Worm (Caenorhabditis elegans) whole organism, L1 larva: Measurements from ENCODE around the gene M01F1.9.

Experiments
- C04F5.9 ChIP-seq: sonication (generic microtip); optimal IDR thresholded peaks from 2 replicates; lab custom pipeline; 2016; ENCODE audit warnings: missing genetic modification characterization, missing compliant biosample characterization
- C34B4.2 ChIP-seq: sonication (generic microtip); optimal IDR thresholded peaks from 2 replicates; lab custom pipeline; 2017; ENCODE audit warnings: mild to moderate bottlenecking, missing genetic modification characterization, missing compliant biosample characterization
- F16B12.6 ChIP-seq: fragments of 150-350 bp; optimal IDR thresholded peaks from 2 replicates; lab custom pipeline; 2014; ENCODE audit warnings: missing biosample characterization, missing genetic modification characterization
- aha-1 ChIP-seq: fragments of 150-350 bp; optimal IDR thresholded peaks from 2 replicates; lab custom pipeline; 2014; ENCODE audit warnings: missing biosample characterization, missing genetic modification characterization
- alr-1 ChIP-seq: fragments of 200-800 bp; sonication (Bioruptor generic); optimal IDR thresholded peaks from 2 replicates; lab custom pipeline; 2018; ENCODE audit warnings: borderline replicate concordance, mild to moderate bottlenecking, missing genetic modification characterization, missing compliant biosample characterization
- ceh-82 ChIP-seq, 3 experiments: fragments of 150-350 bp in 1 of 3; sonication (generic microtip) in 2 of 3; optimal IDR thresholded peaks; 2 replicates each; lab custom pipeline; 2014 to 2017; ENCODE audit warnings: missing biosample characterization in 3 of 3, missing genetic modification characterization in 3 of 3
- ceh-90 ChIP-seq: sonication (generic microtip); optimal IDR thresholded peaks from 2 replicates; lab custom pipeline; 2016; ENCODE audit warnings: missing genetic modification characterization, missing compliant biosample characterization
- ces-1 ChIP-seq: fragments of 150-350 bp; optimal IDR thresholded peaks from 2 replicates; lab custom pipeline; 2014; ENCODE audit warnings: missing biosample characterization, missing genetic modification reagents, missing genetic modification characterization
- dpl-1 ChIP-seq, 3 experiments: fragments of 150-350 bp in 2 of 3; sonication (generic microtip) in 1 of 3; optimal IDR thresholded peaks; 2 replicates each; lab custom pipeline; 2014 to 2017; ENCODE audit warnings: missing biosample characterization in 3 of 3, missing genetic modification characterization in 3 of 3, missing genetic modification reagents in 3 of 3
- efl-1 ChIP-seq, 4 experiments: fragments of 150-350 bp; optimal IDR thresholded peaks in 3 of 4; peaks in 1 of 4; 1 replicate in 1 of 4; 2 replicates in 3 of 4; lab custom pipeline; 2014; ENCODE audit warnings: missing biosample characterization in 2 of 4, missing genetic modification characterization in 2 of 4, missing genetic modification reagents in 2 of 4
- efl-3 ChIP-seq: fragments of 200-800 bp; sonication (Bioruptor generic); optimal IDR thresholded peaks from 2 replicates; lab custom pipeline; 2018; ENCODE audit warnings: mild to moderate bottlenecking, missing genetic modification characterization, missing compliant biosample characterization
- egl-13 ChIP-seq: sonication (generic microtip); optimal IDR thresholded peaks from 2 replicates; lab custom pipeline; 2016; ENCODE audit warnings: missing genotype, missing genetic modification reagents, missing genetic modification characterization, missing compliant biosample characterization
- elt-2 ChIP-seq: sonication (generic microtip); optimal IDR thresholded peaks from 2 replicates; lab custom pipeline; 2016; ENCODE audit warnings: missing genetic modification characterization, mild to moderate bottlenecking, inconsistent platforms, missing compliant biosample characterization, missing genetic modification reagents
- fkh-10 ChIP-seq: sonication (generic microtip); optimal IDR thresholded peaks from 2 replicates; lab custom pipeline; 2017; ENCODE audit warnings: missing biosample characterization, missing genetic modification reagents, missing genetic modification characterization
- fkh-4 ChIP-seq: sonication (generic microtip); optimal IDR thresholded peaks from 2 replicates; lab custom pipeline; 2016; ENCODE audit warnings: missing compliant biosample characterization, missing genetic modification characterization, borderline replicate concordance
- fkh-8 ChIP-seq: sonication (generic microtip); optimal IDR thresholded peaks from 2 replicates; lab custom pipeline; 2016; ENCODE audit warnings: mild to moderate bottlenecking, missing genetic modification characterization, missing compliant biosample characterization
- fos-1 ChIP-seq: fragments of 150-350 bp; optimal IDR thresholded peaks from 2 replicates; lab custom pipeline; 2014; ENCODE audit warnings: missing biosample characterization, missing genetic modification characterization
- hlh-4 ChIP-seq: sonication (generic microtip); optimal IDR thresholded peaks from 2 replicates; lab custom pipeline; 2016; ENCODE audit warnings: mild to moderate bottlenecking, missing genetic modification characterization, missing compliant biosample characterization
- hpl-2 ChIP-seq: fragments of 150-350 bp; optimal IDR thresholded peaks from 2 replicates; lab custom pipeline; 2014; ENCODE audit warnings: missing biosample characterization, missing genetic modification reagents, missing genetic modification characterization
- irx-1 ChIP-seq: sonication (generic microtip); optimal IDR thresholded peaks from 2 replicates; lab custom pipeline; 2016; ENCODE audit warnings: missing genetic modification characterization, missing compliant biosample characterization
- lin-13 ChIP-seq: fragments of 150-350 bp; optimal IDR thresholded peaks from 2 replicates; lab custom pipeline; 2014; ENCODE audit warnings: missing biosample characterization, missing genetic modification reagents, missing genetic modification characterization
- lin-14 ChIP-seq: fragments of 200-800 bp; sonication (Bioruptor generic); optimal IDR thresholded peaks from 2 replicates; lab custom pipeline; 2018; ENCODE audit warnings: mild to moderate bottlenecking, missing genetic modification characterization, moderate library complexity, missing compliant biosample characterization
- lin-15B ChIP-seq: fragments of 150-350 bp; sonication (generic microtip); optimal IDR thresholded peaks from 3 replicates; lab custom pipeline; 2014; ENCODE audit warnings: missing biosample characterization, missing genetic modification characterization
- lir-3 ChIP-seq: sonication (generic microtip); optimal IDR thresholded peaks from 2 replicates; lab custom pipeline; 2016; ENCODE audit warnings: mild to moderate bottlenecking, missing genetic modification characterization, moderate library complexity, missing compliant biosample characterization; ENCODE audit not compliant: poor library complexity
- lsy-2 ChIP-seq, 2 experiments: fragments of 150-350 bp; optimal IDR thresholded peaks; 2 replicates each; lab custom pipeline; 2014; ENCODE audit warnings: missing biosample characterization in 2 of 2, missing genetic modification characterization in 2 of 2
- mdl-1 ChIP-seq, 2 experiments: fragments of 150-350 bp; optimal IDR thresholded peaks; 2 replicates each; lab custom pipeline; 2014 to 2017; ENCODE audit warnings: missing biosample characterization in 2 of 2, missing genetic modification characterization in 2 of 2, inconsistent platforms in 1 of 2
- mef-2 ChIP-seq: fragments of 150-350 bp; optimal IDR thresholded peaks from 2 replicates; lab custom pipeline; 2014; ENCODE audit warnings: missing biosample characterization, missing genetic modification characterization
- mep-1 ChIP-seq: fragments of 150-350 bp; optimal IDR thresholded peaks from 2 replicates; lab custom pipeline; 2014; ENCODE audit warnings: missing biosample characterization, missing genetic modification characterization
- nhr-12 ChIP-seq: sonication (generic microtip); optimal IDR thresholded peaks from 2 replicates; lab custom pipeline; 2017; ENCODE audit warnings: missing biosample characterization, missing genetic modification characterization
- nhr-19 ChIP-seq: fragments of 200-800 bp; sonication (Bioruptor generic); conservative IDR thresholded peaks from 2 replicates; pipeline ENCODE4 v1.3.6; 2022; ENCODE audit warnings: missing genetic modification characterization, missing compliant biosample characterization
- nhr-20 ChIP-seq: sonication (generic microtip); optimal IDR thresholded peaks from 2 replicates; lab custom pipeline; 2016; ENCODE audit warnings: mild to moderate bottlenecking, missing genetic modification characterization, missing compliant biosample characterization
- nhr-237 ChIP-seq: fragments of 150-350 bp; optimal IDR thresholded peaks from 2 replicates; lab custom pipeline; 2014; ENCODE audit warnings: missing biosample characterization, missing genetic modification characterization
- nhr-28 ChIP-seq: fragments of 150-350 bp; optimal IDR thresholded peaks from 2 replicates; lab custom pipeline; 2014; ENCODE audit warnings: missing biosample characterization, missing genetic modification characterization
- nhr-47 ChIP-seq: sonication (generic microtip); optimal IDR thresholded peaks from 2 replicates; lab custom pipeline; 2016; ENCODE audit warnings: mild to moderate bottlenecking, missing genetic modification characterization, moderate library complexity, missing compliant biosample characterization
- nhr-76 ChIP-seq: sonication (generic microtip); optimal IDR thresholded peaks from 2 replicates; lab custom pipeline; 2017; ENCODE audit warnings: missing biosample characterization, missing genetic modification characterization
- nhr-84 ChIP-seq: sonication (generic microtip); optimal IDR thresholded peaks from 2 replicates; lab custom pipeline; 2017; ENCODE audit warnings: missing biosample characterization, missing genetic modification characterization
- nhr-85 ChIP-seq: sonication (generic microtip); peaks from one replicate; lab custom pipeline; 2016; ENCODE audit warnings: missing genetic modification characterization, inconsistent platforms, missing compliant biosample characterization
- nhr-90 ChIP-seq: sonication (generic microtip); optimal IDR thresholded peaks from 2 replicates; lab custom pipeline; 2016; ENCODE audit warnings: mild to moderate bottlenecking, missing genetic modification characterization, missing compliant biosample characterization; ENCODE audit not compliant: poor library complexity
- pag-3 ChIP-seq: sonication (generic microtip); optimal IDR thresholded peaks from 2 replicates; lab custom pipeline; 2017; ENCODE audit warnings: missing genetic modification characterization, mild to moderate bottlenecking, missing compliant biosample characterization, antibody characterized with exemption, borderline replicate concordance; ENCODE audit not compliant: insufficient read depth
- rnt-1 ChIP-seq: sonication (generic microtip); optimal IDR thresholded peaks from 2 replicates; lab custom pipeline; 2016; ENCODE audit warnings: mild to moderate bottlenecking, missing genetic modification characterization, moderate library complexity, missing compliant biosample characterization
- skn-1 ChIP-seq: fragments of 150-350 bp; optimal IDR thresholded peaks from 2 replicates; lab custom pipeline; 2014; ENCODE audit warnings: missing biosample characterization, missing genetic modification characterization
- snpc-4 ChIP-seq: fragments of 150-350 bp; optimal IDR thresholded peaks from 2 replicates; lab custom pipeline; 2014; ENCODE audit warnings: missing biosample characterization, missing genetic modification characterization
- sup-37 ChIP-seq: fragments of 200-800 bp; sonication (Bioruptor generic); optimal IDR thresholded peaks from 2 replicates; lab custom pipeline; 2018; ENCODE audit warnings: mild to moderate bottlenecking, missing genetic modification characterization, missing compliant biosample characterization
- swsn-7 ChIP-seq: sonication (generic microtip); optimal IDR thresholded peaks from 2 replicates; lab custom pipeline; 2016; ENCODE audit warnings: missing genetic modification characterization, missing compliant biosample characterization
- tbx-2 ChIP-seq: sonication (generic microtip); optimal IDR thresholded peaks from 2 replicates; lab custom pipeline; 2016; ENCODE audit warnings: missing genetic modification characterization, missing compliant biosample characterization
- unc-130 ChIP-seq: fragments of 150-350 bp; optimal IDR thresholded peaks from 2 replicates; lab custom pipeline; 2017; ENCODE audit warnings: missing biosample characterization, missing genetic modification characterization, inconsistent platforms
- unc-30 ChIP-seq: sonication (generic microtip); optimal IDR thresholded peaks from 2 replicates; lab custom pipeline; 2017; ENCODE audit warnings: missing biosample characterization, missing genetic modification characterization
- unc-62 ChIP-seq: fragments of 150-350 bp; optimal IDR thresholded peaks from 2 replicates; lab custom pipeline; 2014; ENCODE audit warnings: missing biosample characterization, missing genetic modification reagents, missing genetic modification characterization
- unc-86 ChIP-seq: sonication (generic microtip); optimal IDR thresholded peaks from 2 replicates; lab custom pipeline; 2016; ENCODE audit warnings: missing genetic modification characterization, missing compliant biosample characterization
- unc-98 ChIP-seq: fragments of 200-800 bp; sonication (Bioruptor generic); IDR thresholded peaks from 2 replicates; pipeline ENCODE4 v1.3.6; 2022; ENCODE audit warnings: missing genetic modification characterization, missing compliant biosample characterization
- zag-1 ChIP-seq: fragments of 150-350 bp; optimal IDR thresholded peaks from 2 replicates; lab custom pipeline; 2014; ENCODE audit warnings: missing biosample characterization, missing genetic modification characterization
- ztf-4 ChIP-seq: fragments of 150-350 bp; optimal IDR thresholded peaks from 2 replicates; lab custom pipeline; 2014; ENCODE audit warnings: missing biosample characterization, missing genetic modification characterization

Gene M01F1.9

ce11 chrIII:3460061-3460460 is 38.8 kb downstream of the M01F1.9 start, which contains the start of gene C34C12.8 (continued):
- peak; percentile 97 to 98 for TF ChIP-seq lsy-2 (tag; optimal IDR thresholded peaks at IDR 0.05; lab: Kevin White, UChicago)
- peak; percentile 76 for TF ChIP-seq unc-98 (GFP tag; lab: Robert Waterston, UW)
- TF ChIP-seq elt-2 (tag; lab: Kevin White, UChicago): peak; percentile 89
- TF ChIP-seq irx-1: peak; percentile 96
- peak; percentile 94 for TF ChIP-seq fkh-8 (tag; lab: Kevin White, UChicago)
- TF ChIP-seq nhr-12 (tag; lab: Kevin White, UChicago): peak; percentile 18
- TF ChIP-seq pag-3 (tag; lab: Kevin White, UChicago): no peak
- peak; percentile 95 to 98 (median 97) for TF ChIP-seq ceh-82 (tag; optimal IDR thresholded peaks at IDR 0.05; lab: Kevin White, UChicago)
- TF ChIP-seq egl-13 (tag; lab: Kevin White, UChicago): peak; percentile 93
- TF ChIP-seq mef-2 (tag; lab: Kevin White, UChicago): peak; percentile 81
- peak; percentile 97 for TF ChIP-seq tbx-2 (tag; lab: Kevin White, UChicago)
- peak; percentile 95 for TF ChIP-seq lin-15B (tag; lab: Kevin White, UChicago)
- peak; percentile 92 for TF ChIP-seq sup-37
- TF ChIP-seq C34B4.2 (tag; lab: Kevin White, UChicago): peak; percentile 84
- TF ChIP-seq F16B12.6 (tag; lab: Kevin White, UChicago): peak; percentile 84
- peak; percentile 97 for TF ChIP-seq rnt-1 (tag; lab: Kevin White, UChicago)
- peak in 1 of 2 experiments; percentile 92 for TF ChIP-seq mdl-1 (tag; optimal IDR thresholded peaks at IDR 0.05; lab: Kevin White, UChicago)
- no peak for TF ChIP-seq lir-3 (tag; lab: Kevin White, UChicago)
- peak; percentile 97 for TF ChIP-seq swsn-7 (tag; lab: Kevin White, UChicago)
- peak; percentile 91 for TF ChIP-seq skn-1 (tag; lab: Kevin White, UChicago)
- TF ChIP-seq nhr-19 (GFP tag; lab: Robert Waterston, UW): peak; percentile 97
- no peak for TF ChIP-seq nhr-76 (tag; lab: Kevin White, UChicago)
- TF ChIP-seq nhr-85 (tag; lab: Kevin White, UChicago): peak; percentile 98
- TF ChIP-seq ceh-90: peak; percentile 45
- TF ChIP-seq fos-1 (tag; lab: Kevin White, UChicago): peak; percentile 79
- TF ChIP-seq nhr-90: peak; percentile 98
- TF ChIP-seq unc-30: peak; percentile 64
- peak; percentile 84 for TF ChIP-seq snpc-4 (tag; lab: Kevin White, UChicago)
- peak; percentile 71 for TF ChIP-seq unc-62 (GFP tag; lab: Kevin White, UChicago)
- TF ChIP-seq fkh-4 (tag; lab: Kevin White, UChicago): peak; percentile 78
- TF ChIP-seq C04F5.9: peak; percentile 91
- TF ChIP-seq ces-1: no peak
- peak; percentile 97 for TF ChIP-seq nhr-20 (tag; lab: Kevin White, UChicago)
- TF ChIP-seq efl-3: peak; percentile 57
- peak; percentile 73 for TF ChIP-seq aha-1 (tag; lab: Kevin White, UChicago)
- TF ChIP-seq nhr-47 (tag; lab: Kevin White, UChicago): peak; percentile 98
- TF ChIP-seq dpl-1 (GFP tag; optimal IDR thresholded peaks at IDR 0.05; lab: Kevin White, UChicago): peak; percentile 96 to 98 (median 97)
- no peak for TF ChIP-seq hlh-4 (tag; lab: Kevin White, UChicago)
- TF ChIP-seq ztf-4: peak; percentile 90
- peak; percentile 98 for TF ChIP-seq mep-1 (tag; lab: Kevin White, UChicago)
- TF ChIP-seq nhr-237 (tag; lab: Kevin White, UChicago): peak; percentile 60
- peak; percentile 97 for TF ChIP-seq lin-13
- TF ChIP-seq hpl-2 (GFP tag; lab: Kevin White, UChicago): peak; percentile 85
- TF ChIP-seq alr-1: no peak
- TF ChIP-seq lin-14: peak; percentile 92
- peak; percentile 66 for TF ChIP-seq zag-1 (tag; lab: Kevin White, UChicago)
- TF ChIP-seq nhr-84: no peak
- peak; percentile 20 for TF ChIP-seq nhr-28 (tag; lab: Kevin White, UChicago)
- TF ChIP-seq efl-1 (optimal IDR thresholded peaks at IDR 0.05; lab: Kevin White, UChicago): peak; percentile 93 to 99
- peak; percentile 96 to 100 for TF ChIP-seq efl-1 (GFP tag; optimal IDR thresholded peaks at IDR 0.05 in 1 of 2; lab: Kevin White, UChicago)
- peak; percentile 97 for TF ChIP-seq unc-86 (tag; lab: Kevin White, UChicago)
- TF ChIP-seq fkh-10: peak; percentile 86
- peak; percentile 98 for TF ChIP-seq unc-130 (tag; lab: Kevin White, UChicago)
